Worm (Caenorhabditis elegans) whole organism, young adult: Measurements from ENCODE around the gene K04C2.8.

Source experiments
- B0261.1 ChIP-seq: sonication (generic microtip); optimal IDR thresholded peaks from 2 replicates; lab custom pipeline; 2016; ENCODE audit warnings: mild to moderate bottlenecking, missing genetic modification characterization, moderate library complexity, missing compliant biosample characterization
- C06A6.2 ChIP-seq: fragments of 200-800 bp; sonication (Bioruptor generic); conservative IDR thresholded peaks from 2 replicates; pipeline ENCODE4 v1.3.6; 2022; ENCODE audit warnings: missing genetic modification characterization, missing compliant biosample characterization
- F37B4.10 ChIP-seq: fragments of 200-800 bp; sonication (Bioruptor generic); IDR thresholded peaks from 2 replicates; pipeline ENCODE4 v1.3.6; 2022; ENCODE audit warnings: missing genetic modification characterization, missing compliant biosample characterization
- F39B2.1 ChIP-seq: fragments of 200-800 bp; sonication (Bioruptor generic); IDR thresholded peaks from 2 replicates; pipeline ENCODE4 v1.3.6; 2022; ENCODE audit warnings: missing genetic modification reagents, missing genetic modification characterization, missing compliant biosample characterization
- F52B5.7 ChIP-seq: sonication (generic microtip); optimal IDR thresholded peaks from 2 replicates; lab custom pipeline; 2016; ENCODE audit warnings: mild to moderate bottlenecking, missing genetic modification characterization, missing compliant biosample characterization
- T26A5.8 ChIP-seq: sonication (generic microtip); optimal IDR thresholded peaks from 2 replicates; lab custom pipeline; 2016; ENCODE audit warnings: missing genetic modification characterization, missing compliant biosample characterization
- Y53F4B.3 ChIP-seq: fragments of 200-800 bp; sonication (Bioruptor generic); IDR thresholded peaks from 2 replicates; pipeline ENCODE4 v1.3.6; 2022; ENCODE audit warnings: missing genetic modification reagents, missing genetic modification characterization, missing compliant biosample characterization
- Y79H2A.3 ChIP-seq: fragments of 200-800 bp; sonication (Bioruptor generic); conservative IDR thresholded peaks from 2 replicates; pipeline ENCODE4 v1.3.6; 2022; ENCODE audit warnings: missing genetic modification reagents, missing genetic modification characterization, missing compliant biosample characterization
- atf-7 ChIP-seq: sonication (generic microtip); optimal IDR thresholded peaks from 2 replicates; lab custom pipeline; 2017; ENCODE audit warnings: mild to moderate bottlenecking, missing genetic modification characterization, missing compliant biosample characterization
- athp-1 ChIP-seq: sonication (generic microtip); optimal IDR thresholded peaks from 2 replicates; lab custom pipeline; 2017; ENCODE audit warnings: mild to moderate bottlenecking, missing genetic modification characterization, missing compliant biosample characterization
- attf-3 ChIP-seq: fragments of 200-800 bp; sonication (Bioruptor generic); conservative IDR thresholded peaks from 2 replicates; pipeline ENCODE4 v1.3.6; 2022; ENCODE audit warnings: missing genetic modification reagents, missing genetic modification characterization, missing compliant biosample characterization
- attf-5 ChIP-seq: fragments of 200-800 bp; sonication (Bioruptor generic); optimal IDR thresholded peaks from 2 replicates; lab custom pipeline; 2018; ENCODE audit warnings: mild to moderate bottlenecking, missing genetic modification characterization, missing compliant biosample characterization
- bed-2 ChIP-seq: fragments of 200-800 bp; sonication (Bioruptor generic); IDR thresholded peaks from 2 replicates; pipeline ENCODE4 v1.3.6; 2022; ENCODE audit warnings: missing genetic modification reagents, missing genetic modification characterization, missing compliant biosample characterization
- ceh-58 ChIP-seq: fragments of 200-800 bp; sonication (Bioruptor generic); IDR thresholded peaks from 2 replicates; pipeline ENCODE4 v1.3.6; 2022; ENCODE audit warnings: missing genetic modification characterization, missing compliant biosample characterization
- die-1 ChIP-seq: sonication (generic microtip); optimal IDR thresholded peaks from 2 replicates; lab custom pipeline; 2016; ENCODE audit warnings: missing genotype, mild to moderate bottlenecking, missing genetic modification characterization, missing compliant biosample characterization
- dpl-1 ChIP-seq: fragments of 150-350 bp; optimal IDR thresholded peaks from 2 replicates; lab custom pipeline; 2014; ENCODE audit warnings: missing biosample characterization, missing genetic modification reagents, missing genetic modification characterization
- egl-44 ChIP-seq: fragments of 200-800 bp; sonication (Bioruptor generic); IDR thresholded peaks from 2 replicates; pipeline ENCODE4 v1.3.6; 2022; ENCODE audit warnings: missing genetic modification reagents, missing genetic modification characterization, missing compliant biosample characterization
- fkh-3 ChIP-seq: sonication (generic microtip); optimal IDR thresholded peaks from 2 replicates; lab custom pipeline; 2016; ENCODE audit warnings: mild to moderate bottlenecking, missing genetic modification characterization, missing compliant biosample characterization
- gei-17 ChIP-seq: fragments of 200-800 bp; sonication (Bioruptor generic); optimal IDR thresholded peaks from 2 replicates; lab custom pipeline; 2018; ENCODE audit warnings: mild to moderate bottlenecking, missing genetic modification characterization, missing compliant biosample characterization
- hlh-26 ChIP-seq: fragments of 200-800 bp; sonication (Bioruptor generic); conservative IDR thresholded peaks from 2 replicates; pipeline ENCODE4 v1.3.6; 2022; ENCODE audit warnings: missing genetic modification reagents, missing genetic modification characterization, missing compliant biosample characterization
- hmg-1.2 ChIP-seq: fragments of 200-800 bp; sonication (Bioruptor generic); IDR thresholded peaks from 2 replicates; pipeline ENCODE4 v1.3.6; 2022; ENCODE audit warnings: missing genetic modification reagents, missing genetic modification characterization, missing compliant biosample characterization
- hmg-20 ChIP-seq: fragments of 200-800 bp; sonication (Bioruptor generic); IDR thresholded peaks from 2 replicates; pipeline ENCODE4 v1.3.6; 2022; ENCODE audit warnings: missing genetic modification reagents, missing genetic modification characterization, missing compliant biosample characterization
- hrde-1 ChIP-seq: sonication (generic microtip); optimal IDR thresholded peaks from 2 replicates; lab custom pipeline; 2016; ENCODE audit warnings: missing genetic modification characterization, mild to moderate bottlenecking, missing compliant biosample characterization, moderate library complexity, missing genotype, missing genetic modification reagents, borderline replicate concordance
- lag-1 ChIP-seq: fragments of 200-800 bp; sonication (Bioruptor generic); IDR thresholded peaks from 2 replicates; pipeline ENCODE4 v1.3.6; 2022; ENCODE audit warnings: missing genetic modification reagents, missing genetic modification characterization, missing compliant biosample characterization
- lin-26 ChIP-seq: fragments of 200-800 bp; sonication (Bioruptor generic); IDR thresholded peaks from 2 replicates; pipeline ENCODE4 v1.3.6; 2022; ENCODE audit warnings: missing genetic modification reagents, missing genetic modification characterization, missing compliant biosample characterization
- madf-10 ChIP-seq: sonication (generic microtip); optimal IDR thresholded peaks from 2 replicates; lab custom pipeline; 2016; ENCODE audit warnings: mild to moderate bottlenecking, missing genetic modification characterization, missing compliant biosample characterization
- madf-6 ChIP-seq: fragments of 200-800 bp; sonication (Bioruptor generic); IDR thresholded peaks from 2 replicates; pipeline ENCODE4 v1.3.6; 2022; ENCODE audit warnings: missing genetic modification reagents, missing genetic modification characterization, missing compliant biosample characterization
- madf-8 ChIP-seq: fragments of 200-800 bp; sonication (Bioruptor generic); conservative IDR thresholded peaks from 2 replicates; pipeline ENCODE4 v1.3.6; 2022; ENCODE audit warnings: missing genetic modification reagents, missing genetic modification characterization, missing compliant biosample characterization
- mel-28 ChIP-seq: sonication (generic microtip); optimal IDR thresholded peaks from 2 replicates; lab custom pipeline; 2016; ENCODE audit warnings: borderline replicate concordance, mild to moderate bottlenecking, missing genetic modification characterization, missing compliant biosample characterization
- nfya-1 ChIP-seq: sonication (generic microtip); optimal IDR thresholded peaks from 2 replicates; lab custom pipeline; 2017; ENCODE audit warnings: antibody characterized with exemption, missing compliant biosample characterization, missing genetic modification characterization, borderline replicate concordance; ENCODE audit not compliant: insufficient read depth
- nhr-179 ChIP-seq: sonication (generic microtip); optimal IDR thresholded peaks from 2 replicates; lab custom pipeline; 2016; ENCODE audit warnings: mild to moderate bottlenecking, missing genetic modification characterization, missing compliant biosample characterization
- nhr-27 ChIP-seq: fragments of 200-800 bp; sonication (Bioruptor generic); optimal IDR thresholded peaks from 2 replicates; lab custom pipeline; 2018; ENCODE audit warnings: mild to moderate bottlenecking, missing genetic modification characterization, moderate library complexity, missing compliant biosample characterization
- pha-4 ChIP-seq: fragments of 150-350 bp; sonication (generic microtip); optimal IDR thresholded peaks from 2 replicates; lab custom pipeline; 2014; ENCODE audit warnings: missing biosample characterization, missing genetic modification reagents, missing genetic modification characterization
- rcor-1 ChIP-seq: fragments of 200-800 bp; sonication (Bioruptor generic); IDR thresholded peaks from 2 replicates; pipeline ENCODE4 v1.3.6; 2022; ENCODE audit warnings: missing genetic modification reagents, missing genetic modification characterization, missing compliant biosample characterization
- rpc-1 ChIP-seq, 2 experiments: fragments of 150-350 bp in 1 of 2; sonication (generic microtip) in 1 of 2; optimal IDR thresholded peaks; 2 replicates each; lab custom pipeline; 2014 to 2018; ENCODE audit warnings: missing biosample characterization in 1 of 2, missing genetic modification characterization in 1 of 2, missing genetic modification reagents in 1 of 2, missing genotype in 1 of 2
- snpc-1.3 ChIP-seq: sonication (generic microtip); optimal IDR thresholded peaks from 2 replicates; lab custom pipeline; 2017; ENCODE audit warnings: missing genetic modification characterization, mild to moderate bottlenecking, missing compliant biosample characterization, antibody characterized with exemption, moderate library complexity, missing genotype, missing genetic modification reagents; ENCODE audit not compliant: insufficient read depth
- snpc-3.4 ChIP-seq: sonication (generic microtip); optimal IDR thresholded peaks from 2 replicates; lab custom pipeline; 2017; ENCODE audit warnings: missing genetic modification characterization, mild to moderate bottlenecking, missing compliant biosample characterization, antibody characterized with exemption, moderate library complexity, missing genotype, missing genetic modification reagents
- tbp1 ChIP-seq: fragments of 200-800 bp; sonication (Bioruptor generic); optimal IDR thresholded peaks from 2 replicates; lab custom pipeline; 2018; ENCODE audit warnings: mild to moderate bottlenecking, missing genetic modification characterization, missing compliant biosample characterization
- tlf-1 ChIP-seq: fragments of 200-800 bp; sonication (Bioruptor generic); optimal IDR thresholded peaks from 2 replicates; lab custom pipeline; 2018; ENCODE audit warnings: mild to moderate bottlenecking, missing genetic modification characterization, missing compliant biosample characterization
- ztf-22 ChIP-seq: fragments of 200-800 bp; sonication (Bioruptor generic); optimal IDR thresholded peaks from 2 replicates; lab custom pipeline; 2018; ENCODE audit warnings: mild to moderate bottlenecking, missing genetic modification characterization, moderate library complexity, missing compliant biosample characterization

K04C2.8 gene

DNA sequence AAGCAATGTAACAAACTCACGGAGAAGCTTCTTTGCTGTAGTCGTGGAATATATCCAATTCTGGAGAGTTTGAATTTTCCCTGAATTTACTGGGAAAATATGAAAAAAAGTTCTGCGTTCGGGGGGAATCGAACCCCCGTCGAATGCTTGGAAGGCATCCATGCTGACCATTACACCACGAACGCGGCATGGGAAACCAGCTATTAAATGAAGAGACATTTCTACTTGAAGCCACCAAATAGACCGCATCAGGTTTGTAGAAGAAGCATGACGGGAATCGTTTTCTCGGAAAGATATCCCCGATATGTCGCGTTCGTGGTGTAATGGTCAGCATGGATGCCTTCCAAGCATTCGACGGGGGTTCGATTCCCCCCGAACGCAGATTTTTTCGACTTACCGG lies 18.4 kb downstream of the K04C2.8 start (continued):
- 0 out of 2 replicates have a peak, but pooled peaks have one; percentile 3 for TF ChIP-seq ceh-58 (GFP tag; lab: Robert Waterston, UW)
- TF ChIP-seq F39B2.1 (GFP tag; lab: Robert Waterston, UW) = no peak
- TF ChIP-seq mel-28 = no peak
- no peak for TF ChIP-seq hlh-26
- TF ChIP-seq pha-4 (tag; lab: Kevin White, UChicago) = no peak
- no peak for TF ChIP-seq madf-8 (GFP tag; lab: Robert Waterston, UW)
- no peak for TF ChIP-seq nfya-1 (tag; lab: Kevin White, UChicago)
- TF ChIP-seq F52B5.7 (tag; lab: Kevin White, UChicago) = no peak
- peak; percentile 74 for TF ChIP-seq B0261.1 (tag; lab: Kevin White, UChicago)
- TF ChIP-seq nhr-179 (tag; lab: Kevin White, UChicago) = no peak
- TF ChIP-seq die-1 (tag; lab: Kevin White, UChicago) = peak; percentile 75
- peak; percentile 38 for TF ChIP-seq athp-1 (tag; lab: Kevin White, UChicago)
- TF ChIP-seq nhr-27 (tag; lab: Kevin White, UChicago) = no peak
- no peak for TF ChIP-seq T26A5.8 (tag; lab: Kevin White, UChicago)
- TF ChIP-seq, all 124 proteins: peak for 40

DNA sequence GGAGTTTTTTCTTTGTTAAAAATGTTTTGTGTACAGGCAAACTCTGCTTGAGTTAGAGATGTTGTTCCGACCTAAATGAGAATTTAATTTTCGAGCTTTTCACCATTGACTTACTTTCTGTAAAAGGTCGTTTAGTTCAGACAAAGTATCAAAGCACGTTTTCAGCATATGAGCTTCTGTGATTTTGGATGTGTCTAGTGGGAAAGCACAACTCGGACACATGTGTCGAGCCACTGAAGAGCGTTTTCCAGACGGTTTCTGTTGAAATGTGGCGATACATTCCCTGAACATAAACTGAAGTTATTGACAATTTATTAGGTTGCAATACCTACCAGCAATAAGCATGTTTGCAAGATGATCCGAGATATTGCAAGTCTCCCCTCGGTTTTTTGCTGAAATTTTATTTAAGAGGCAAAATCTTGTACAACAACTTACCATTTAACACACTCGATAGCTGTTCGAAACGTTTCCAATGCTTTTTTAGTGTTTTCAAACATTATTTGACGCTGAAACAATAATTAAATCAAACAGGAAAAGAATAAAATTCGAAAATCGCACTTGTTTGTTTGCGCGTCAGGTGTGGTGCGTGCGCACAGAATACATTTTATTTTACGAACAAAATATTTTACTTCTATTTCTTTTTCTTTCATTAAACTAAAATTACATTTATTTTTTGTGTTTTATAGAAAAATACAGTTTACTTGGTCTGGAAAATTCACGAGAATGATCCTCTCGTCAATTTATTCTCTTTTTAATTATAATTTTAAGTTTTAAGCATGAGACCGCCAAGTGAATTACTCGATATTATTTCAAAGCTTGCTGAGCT lies 19.1 kb downstream of the K04C2.8 start, which contains the start of the genes brd-1 and K04C2.2:
Gene brd-1 (minus strand): TSS at position 506 of the 826 bp plus-strand sequence.
Gene K04C2.2 (plus strand): TSS at position 776 of the 826 bp plus-strand sequence.
- TF ChIP-seq lin-26 (GFP tag; lab: Robert Waterston, UW) = 0 out of 2 replicates have a peak, but pooled peaks have one; percentile 27
- no peak for TF ChIP-seq snpc-3.4 (tag; lab: Kevin White, UChicago)
- peak; percentile 23 for TF ChIP-seq dpl-1 (GFP tag; lab: Kevin White, UChicago)
- no peak for TF ChIP-seq hlh-26
- no peak for TF ChIP-seq hrde-1 (tag; lab: Kevin White, UChicago)
- TF ChIP-seq attf-3 = no peak

DNA sequence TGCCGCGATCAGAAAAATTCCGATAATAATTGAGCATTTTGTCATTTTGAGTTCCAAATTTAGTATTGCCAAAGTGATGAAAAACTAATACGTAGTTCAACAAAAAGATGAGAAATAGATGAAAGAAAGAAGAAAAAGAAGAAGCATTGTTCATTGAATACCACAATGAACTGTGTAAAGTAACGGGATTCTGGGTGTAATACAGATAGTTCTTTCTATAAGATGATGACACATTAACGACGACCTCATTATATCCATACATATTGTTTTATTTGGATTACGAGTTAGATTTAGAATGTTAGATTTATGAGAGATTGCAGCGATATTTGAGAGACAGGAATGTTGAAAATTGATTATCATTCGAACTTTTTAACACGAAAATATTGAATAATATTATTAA lies 21.5 kb downstream of the K04C2.8 start, which contains the start of gene K04C2.5:
Gene K04C2.5 (minus strand): TSS at position 101 of the 400 bp plus-strand sequence.
- TF ChIP-seq ztf-22 (GFP tag; lab: Kevin White, UChicago) (no peak), atf-7 (no peak), die-1 (tag; lab: Kevin White, UChicago) (no peak), hrde-1 (tag; lab: Kevin White, UChicago) (no peak), madf-6 (GFP tag; lab: Robert Waterston, UW) (no peak), rcor-1 (GFP tag; lab: Robert Waterston, UW) (no peak), gei-17 (no peak), bed-2 (GFP tag; lab: Robert Waterston, UW) (no peak)

DNA sequence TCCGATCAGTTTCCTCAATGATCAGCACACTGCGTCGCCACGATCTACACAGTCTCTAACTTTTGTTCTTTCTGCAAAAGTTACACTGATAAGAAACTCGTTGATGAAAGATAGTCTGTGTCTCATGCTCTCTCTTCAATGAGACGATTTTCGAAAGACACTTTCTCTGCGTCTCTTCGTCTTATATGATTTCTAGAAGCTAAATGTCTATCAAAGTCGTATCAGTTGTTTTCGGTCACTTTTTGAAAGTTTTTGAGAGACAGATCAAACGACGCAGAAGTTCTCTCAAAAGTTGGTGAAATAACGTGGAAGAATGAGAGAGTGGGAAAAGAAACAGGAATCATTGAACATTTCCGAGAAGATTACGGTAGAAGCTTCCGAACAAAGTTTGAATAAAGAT lies 25.1 kb downstream of the K04C2.8 start:
- TF ChIP-seq Y79H2A.3 (GFP tag; lab: Robert Waterston, UW) = no peak
- TF ChIP-seq snpc-1.3 (tag; lab: Kevin White, UChicago) = no peak
- peak; percentile 42 for TF ChIP-seq attf-5
- TF ChIP-seq ceh-58 (GFP tag; lab: Robert Waterston, UW) = no peak
- TF ChIP-seq tlf-1 (GFP tag; lab: Kevin White, UChicago) = no peak
- no peak for TF ChIP-seq gei-17
- no peak for TF ChIP-seq fkh-3 (tag; lab: Kevin White, UChicago)
- no peak for TF ChIP-seq Y53F4B.3 (GFP tag; lab: Robert Waterston, UW)
- no peak for TF ChIP-seq lag-1 (GFP tag; lab: Robert Waterston, UW)
- TF ChIP-seq die-1 (tag; lab: Kevin White, UChicago) = peak; percentile 8
- TF ChIP-seq egl-44 (GFP tag; lab: Robert Waterston, UW) = no peak
- TF ChIP-seq rpc-1 (optimal IDR thresholded peaks at IDR 0.05; lab: Kevin White, UChicago) = no peak
- no peak for TF ChIP-seq rpc-1 (tag; optimal IDR thresholded peaks at IDR 0.05; lab: Kevin White, UChicago)
- no peak for TF ChIP-seq F37B4.10
- no peak for TF ChIP-seq hmg-20 (GFP tag; lab: Robert Waterston, UW)
- peak; percentile 20 for TF ChIP-seq pha-4 (tag; lab: Kevin White, UChicago)
- TF ChIP-seq tbp1 (GFP tag; lab: Kevin White, UChicago) = peak; percentile 54
- TF ChIP-seq B0261.1 (tag; lab: Kevin White, UChicago) = no peak
- no peak for TF ChIP-seq madf-10 (tag; lab: Kevin White, UChicago)
- peak; percentile 73 for TF ChIP-seq hmg-1.2 (GFP tag; lab: Robert Waterston, UW)
- 0 out of 2 replicates have a peak, but pooled peaks have one; percentile 36 for TF ChIP-seq C06A6.2
- TF ChIP-seq nfya-1 (tag; lab: Kevin White, UChicago) = no peak
